Worm (Caenorhabditis elegans) whole organism, mixed stage, embryonic: ENCODE measurements around the gene Y48E1C.1.

Source experiments
- M03D4.4 ChIP-seq: sonication (generic microtip); optimal IDR thresholded peaks from 2 replicates; lab custom pipeline; 2017; ENCODE audit warnings: mild to moderate bottlenecking, missing genetic modification characterization, missing compliant biosample characterization
- blmp-1 ChIP-seq: fragments of 150-350 bp; optimal IDR thresholded peaks from 2 replicates; lab custom pipeline; 2014; ENCODE audit warnings: missing biosample characterization, missing genetic modification characterization
- ceh-43 ChIP-seq: fragments of 200-800 bp; sonication (Bioruptor generic); optimal IDR thresholded peaks from 2 replicates; lab custom pipeline; 2018; ENCODE audit warnings: mild to moderate bottlenecking, missing genetic modification characterization, moderate library complexity, missing compliant biosample characterization
- elt-3 ChIP-seq: fragments of 150-350 bp; optimal IDR thresholded peaks from 2 replicates; lab custom pipeline; 2014; ENCODE audit warnings: missing biosample characterization, missing genetic modification characterization
- hlh-1 ChIP-seq: fragments of 150-350 bp; optimal IDR thresholded peaks from 2 replicates; lab custom pipeline; 2014; ENCODE audit warnings: missing biosample characterization, missing genetic modification reagents, missing genetic modification characterization
- lin-13 ChIP-seq: fragments of 150-350 bp; optimal IDR thresholded peaks from 2 replicates; lab custom pipeline; 2014; ENCODE audit warnings: missing biosample characterization, missing genetic modification characterization
- nhr-28 ChIP-seq: fragments of 150-350 bp; optimal IDR thresholded peaks from 2 replicates; lab custom pipeline; 2014; ENCODE audit warnings: missing biosample characterization, missing genetic modification characterization
- pha-4 ChIP-seq: fragments of 150-350 bp; optimal IDR thresholded peaks from 2 replicates; lab custom pipeline; 2018; ENCODE audit warnings: missing biosample characterization, missing genetic modification reagents, missing genetic modification characterization
- snpc-4 ChIP-seq: fragments of 150-350 bp; optimal IDR thresholded peaks from 2 replicates; lab custom pipeline; 2014; ENCODE audit warnings: missing biosample characterization, missing genetic modification characterization
- sptf-1 ChIP-seq: sonication (generic microtip); optimal IDR thresholded peaks from 2 replicates; lab custom pipeline; 2017; ENCODE audit warnings: mild to moderate bottlenecking, missing genetic modification characterization, moderate library complexity, missing compliant biosample characterization
- unc-39 ChIP-seq: fragments of 150-350 bp; optimal IDR thresholded peaks from 2 replicates; lab custom pipeline; 2014; ENCODE audit warnings: missing biosample characterization, missing genetic modification characterization
- unc-62 ChIP-seq: fragments of 150-350 bp; optimal IDR thresholded peaks from 2 replicates; lab custom pipeline; 2014; ENCODE audit warnings: missing biosample characterization, missing genetic modification reagents, missing genetic modification characterization

DNA sequence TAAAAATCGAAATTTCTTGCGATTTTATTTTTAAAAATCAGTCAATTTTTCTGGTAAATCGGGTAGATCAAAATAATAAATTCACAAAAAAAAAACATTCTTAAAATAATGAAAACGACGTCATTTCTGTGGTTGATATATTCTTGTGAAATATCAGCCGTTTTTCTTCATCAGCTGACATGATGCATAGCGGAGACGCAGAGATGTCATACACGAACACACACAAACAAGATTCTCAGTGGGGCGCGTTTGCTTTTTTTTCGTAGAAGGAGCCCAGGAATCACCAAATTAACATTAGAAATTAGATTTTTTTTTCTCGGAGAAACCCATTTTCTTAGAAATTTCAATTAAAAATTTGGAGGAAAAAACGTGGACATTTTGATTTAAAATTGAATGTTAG, 32.9 kb downstream of the Y48E1C.1 start:
- peak; percentile 68 for TF ChIP-seq lin-13 (tag; lab: Kevin White, UChicago)
- peak; percentile 38 for TF ChIP-seq unc-62 (GFP tag; lab: Kevin White, UChicago)
- TF ChIP-seq elt-3 = no peak
- TF ChIP-seq pha-4 (tag; lab: Kevin White, UChicago) = peak; percentile 58
- no peak for TF ChIP-seq nhr-28 (tag; lab: Kevin White, UChicago)
- no peak for TF ChIP-seq unc-39 (tag; lab: Kevin White, UChicago)
- TF ChIP-seq M03D4.4 = no peak
- TF ChIP-seq snpc-4 (tag; lab: Kevin White, UChicago) = no peak
- no peak for TF ChIP-seq blmp-1
- no peak for TF ChIP-seq sptf-1
- TF ChIP-seq ceh-43 (GFP tag; lab: Kevin White, UChicago) = no peak
- TF ChIP-seq hlh-1 = peak; percentile 76
